Worm (Caenorhabditis elegans) whole organism, L4 larva: ENCODE data around the gene sdpn-1.
A peak's percentile ranks its signal among the peaks of the same experiment; 100 is the strongest.

ENCODE experiments used
- D1046.2 ChIP-seq: fragments of 200-800 bp; sonication (Bioruptor generic); IDR thresholded peaks from 2 replicates; pipeline ENCODE4 v1.3.6; 2022; ENCODE audit warnings: missing genetic modification characterization, missing compliant biosample characterization
- F10B5.3 ChIP-seq: sonication (generic microtip); optimal IDR thresholded peaks from 2 replicates; lab custom pipeline; 2016; ENCODE audit warnings: mild to moderate bottlenecking, missing genetic modification characterization, missing compliant biosample characterization
- T20F7.1 ChIP-seq: fragments of 200-800 bp; sonication (Bioruptor generic); optimal IDR thresholded peaks from 2 replicates; lab custom pipeline; 2018; ENCODE audit warnings: mild to moderate bottlenecking, missing genetic modification characterization, missing compliant biosample characterization
- T26A8.4 ChIP-seq: fragments of 200-800 bp; sonication (Bioruptor generic); IDR thresholded peaks from 2 replicates; pipeline ENCODE4 v1.3.6; 2022; ENCODE audit warnings: missing genetic modification characterization, missing compliant biosample characterization
- Y105C5A.15 ChIP-seq: fragments of 200-800 bp; sonication (Bioruptor generic); IDR thresholded peaks from 2 replicates; pipeline ENCODE4 v1.3.6; 2022; ENCODE audit warnings: missing genetic modification characterization, missing compliant biosample characterization
- Y5F2A.4 ChIP-seq: fragments of 200-800 bp; sonication (Bioruptor generic); optimal IDR thresholded peaks from 2 replicates; lab custom pipeline; 2018; ENCODE audit warnings: mild to moderate bottlenecking, missing genetic modification characterization, missing compliant biosample characterization
- Y75B8A.6 ChIP-seq: fragments of 200-800 bp; sonication (Bioruptor generic); IDR thresholded peaks from 2 replicates; pipeline ENCODE4 v1.3.6; 2022; ENCODE audit warnings: missing genetic modification reagents, missing genetic modification characterization, missing compliant biosample characterization
- ZK337.2 ChIP-seq: fragments of 200-800 bp; sonication (Bioruptor generic); IDR thresholded peaks from 2 replicates; pipeline ENCODE4 v1.3.6; 2022; ENCODE audit warnings: missing genetic modification reagents, missing genetic modification characterization, missing compliant biosample characterization
- ZK546.5 ChIP-seq, 2 experiments: sonication (generic microtip); optimal IDR thresholded peaks; 2 replicates each; lab custom pipeline; 2017; ENCODE audit warnings: missing biosample characterization in 2 of 2, missing genetic modification characterization in 2 of 2
- aha-1 ChIP-seq: fragments of 150-350 bp; peaks from one replicate; lab custom pipeline; 2014; ENCODE audit warnings: missing biosample characterization, missing genetic modification characterization
- aly-2 ChIP-seq: sonication (generic microtip); optimal IDR thresholded peaks from 2 replicates; lab custom pipeline; 2018; ENCODE audit warnings: missing biosample characterization, missing genetic modification characterization
- ama-1 ChIP-seq: fragments of 150-350 bp; optimal IDR thresholded peaks from 2 replicates; lab custom pipeline; 2014; ENCODE audit warnings: inconsistent platforms, mixed read lengths
- attf-4 ChIP-seq: sonication (generic microtip); optimal IDR thresholded peaks from 3 replicates; lab custom pipeline; 2017; ENCODE audit warnings: missing biosample characterization, missing genetic modification characterization
- ceh-82 ChIP-seq: sonication (generic microtip); optimal IDR thresholded peaks from 2 replicates; lab custom pipeline; 2017; ENCODE audit warnings: missing biosample characterization, missing genetic modification characterization
- ctbp-1 ChIP-seq: fragments of 200-800 bp; sonication (Bioruptor generic); IDR thresholded peaks from 2 replicates; pipeline ENCODE4 v1.3.6; 2022; ENCODE audit warnings: missing genetic modification reagents, missing genetic modification characterization, missing compliant biosample characterization
- daf-16 ChIP-seq, 3 experiments: sonication (generic microtip); optimal IDR thresholded peaks; 2 replicates each; lab custom pipeline; 2016 to 2017; ENCODE audit warnings: missing genetic modification characterization in 3 of 3, missing genetic modification reagents in 3 of 3, mild to moderate bottlenecking in 2 of 3, missing compliant biosample characterization in 2 of 3, missing biosample characterization in 1 of 3, moderate library complexity in 1 of 3
- dmd-9 ChIP-seq: fragments of 200-800 bp; sonication (Bioruptor generic); IDR thresholded peaks from 2 replicates; pipeline ENCODE4 v1.3.6; 2022; ENCODE audit warnings: missing genetic modification reagents, missing genetic modification characterization, missing compliant biosample characterization
- duxl-1 ChIP-seq: sonication (generic microtip); optimal IDR thresholded peaks from 2 replicates; lab custom pipeline; 2016; ENCODE audit warnings: mild to moderate bottlenecking, missing genetic modification characterization, moderate library complexity, missing compliant biosample characterization; ENCODE audit not compliant: poor library complexity
- dve-1 ChIP-seq: sonication (generic microtip); optimal IDR thresholded peaks from 2 replicates; lab custom pipeline; 2017; ENCODE audit warnings: antibody characterized with exemption, mild to moderate bottlenecking, missing genetic modification characterization, missing compliant biosample characterization; ENCODE audit not compliant: insufficient read depth
- egl-27 ChIP-seq: sonication (generic microtip); optimal IDR thresholded peaks from 3 replicates; lab custom pipeline; 2017; ENCODE audit warnings: missing biosample characterization, missing genetic modification reagents, missing genetic modification characterization
- fkh-10 ChIP-seq: fragments of 150-350 bp; optimal IDR thresholded peaks from 2 replicates; lab custom pipeline; 2014; ENCODE audit warnings: missing biosample characterization, missing genetic modification reagents, missing genetic modification characterization
- fos-1 ChIP-seq: fragments of 150-350 bp; optimal IDR thresholded peaks from 2 replicates; lab custom pipeline; 2014; ENCODE audit warnings: missing biosample characterization, missing genetic modification characterization
- hlh-11 ChIP-seq: fragments of 200-800 bp; sonication (Bioruptor generic); optimal IDR thresholded peaks from 2 replicates; lab custom pipeline; 2018; ENCODE audit warnings: mild to moderate bottlenecking, missing genetic modification characterization, missing compliant biosample characterization
- jun-1 ChIP-seq: fragments of 150-350 bp; optimal IDR thresholded peaks from 2 replicates; lab custom pipeline; 2014; ENCODE audit warnings: missing biosample characterization, missing genetic modification reagents, missing genetic modification characterization
- lin-1 ChIP-seq: fragments of 200-800 bp; sonication (Bioruptor generic); IDR thresholded peaks from 2 replicates; pipeline ENCODE4 v1.3.6; 2022; ENCODE audit warnings: missing genetic modification reagents, missing genetic modification characterization, missing compliant biosample characterization
- lin-38 ChIP-seq: fragments of 200-800 bp; sonication (Bioruptor generic); IDR thresholded peaks from 2 replicates; pipeline ENCODE4 v1.3.6; 2022; ENCODE audit warnings: missing genetic modification reagents, missing genetic modification characterization, missing compliant biosample characterization
- lir-3 ChIP-seq: sonication (generic microtip); optimal IDR thresholded peaks from 2 replicates; lab custom pipeline; 2016; ENCODE audit warnings: mild to moderate bottlenecking, missing genetic modification characterization, missing compliant biosample characterization
- madf-5 ChIP-seq, 2 experiments: fragments of 200-800 bp; sonication (Bioruptor generic); IDR thresholded peaks; 2 replicates each; pipeline ENCODE4 v1.3.6; 2022; ENCODE audit warnings: missing compliant biosample characterization in 2 of 2, missing genetic modification characterization in 2 of 2
- madf-9 ChIP-seq: fragments of 200-800 bp; sonication (Bioruptor generic); conservative IDR thresholded peaks from 2 replicates; pipeline ENCODE4 v1.3.6; 2022; ENCODE audit warnings: missing genetic modification reagents, missing genetic modification characterization, missing compliant biosample characterization
- mep-1 ChIP-seq: fragments of 150-350 bp; sonication (generic microtip); optimal IDR thresholded peaks from 3 replicates; lab custom pipeline; 2014; ENCODE audit warnings: missing biosample characterization, missing genetic modification characterization
- mxl-2 ChIP-seq: fragments of 200-800 bp; sonication (Bioruptor generic); conservative IDR thresholded peaks from 2 replicates; pipeline ENCODE4 v1.3.6; 2022; ENCODE audit warnings: missing genetic modification reagents, missing genetic modification characterization, missing compliant biosample characterization
- mxl-3 ChIP-seq: fragments of 200-800 bp; sonication (Bioruptor generic); optimal IDR thresholded peaks from 2 replicates; lab custom pipeline; 2018; ENCODE audit warnings: mild to moderate bottlenecking, missing genetic modification characterization, missing compliant biosample characterization
- nhr-10 ChIP-seq: fragments of 150-350 bp; optimal IDR thresholded peaks from 2 replicates; lab custom pipeline; 2014; ENCODE audit warnings: missing biosample characterization, missing genetic modification characterization
- nhr-11 ChIP-seq: fragments of 150-350 bp; optimal IDR thresholded peaks from 2 replicates; lab custom pipeline; 2014; ENCODE audit warnings: missing biosample characterization, missing genetic modification characterization
- nhr-111 ChIP-seq: fragments of 200-800 bp; sonication (Bioruptor generic); optimal IDR thresholded peaks from 2 replicates; lab custom pipeline; 2018; ENCODE audit warnings: mild to moderate bottlenecking, missing genetic modification characterization, missing compliant biosample characterization
- nhr-237 ChIP-seq: sonication (generic microtip); optimal IDR thresholded peaks from 2 replicates; lab custom pipeline; 2017; ENCODE audit warnings: missing biosample characterization, missing genetic modification characterization
- nhr-28 ChIP-seq: fragments of 150-350 bp; optimal IDR thresholded peaks from 2 replicates; lab custom pipeline; 2014; ENCODE audit warnings: missing biosample characterization, missing genetic modification characterization
- nhr-42 ChIP-seq: fragments of 200-800 bp; sonication (Bioruptor generic); IDR thresholded peaks from 2 replicates; pipeline ENCODE4 v1.3.6; 2022; ENCODE audit warnings: missing genetic modification characterization, missing compliant biosample characterization
- rbr-2 ChIP-seq: sonication (generic microtip); optimal IDR thresholded peaks from 2 replicates; lab custom pipeline; 2016; ENCODE audit warnings: missing genotype, missing genetic modification characterization, missing compliant biosample characterization
- sdz-12 ChIP-seq: fragments of 200-800 bp; sonication (Bioruptor generic); optimal IDR thresholded peaks from 2 replicates; lab custom pipeline; 2018; ENCODE audit warnings: mild to moderate bottlenecking, missing genetic modification characterization, missing compliant biosample characterization
- set-16 ChIP-seq: fragments of 200-800 bp; sonication (Bioruptor generic); IDR thresholded peaks from 2 replicates; pipeline ENCODE4 v1.3.6; 2022; ENCODE audit warnings: missing genetic modification reagents, missing genetic modification characterization, missing compliant biosample characterization
- skn-1 ChIP-seq: fragments of 150-350 bp; optimal IDR thresholded peaks from 2 replicates; lab custom pipeline; 2014; ENCODE audit warnings: missing biosample characterization, missing genetic modification characterization
- tag-97 ChIP-seq: fragments of 200-800 bp; sonication (Bioruptor generic); IDR thresholded peaks from 2 replicates; pipeline ENCODE4 v1.3.6; 2022; ENCODE audit warnings: missing genetic modification characterization, missing compliant biosample characterization
- unc-62 ChIP-seq, 3 experiments: fragments of 150-350 bp in 1 of 3; sonication (generic microtip); optimal IDR thresholded peaks in 2 of 3; peaks in 1 of 3; 1 replicate in 1 of 3; 2 replicates in 2 of 3; lab custom pipeline; 2014 to 2017; ENCODE audit warnings: missing biosample characterization in 3 of 3, missing genetic modification characterization in 3 of 3, missing genetic modification reagents in 3 of 3, missing genotype in 1 of 3
- zfp-2 ChIP-seq: sonication (generic microtip); optimal IDR thresholded peaks from 2 replicates; lab custom pipeline; 2016; ENCODE audit warnings: mild to moderate bottlenecking, missing genetic modification characterization, missing compliant biosample characterization
- zfp-3 ChIP-seq: fragments of 200-800 bp; sonication (Bioruptor generic); conservative IDR thresholded peaks from 2 replicates; pipeline ENCODE4 v1.3.6; 2022; ENCODE audit warnings: missing genetic modification reagents, missing genetic modification characterization, missing compliant biosample characterization
- zip-2 ChIP-seq: fragments of 150-350 bp; optimal IDR thresholded peaks from 2 replicates; lab custom pipeline; 2014; ENCODE audit warnings: missing biosample characterization, missing genetic modification characterization
- ztf-7 ChIP-seq: fragments of 150-350 bp; optimal IDR thresholded peaks from 2 replicates; lab custom pipeline; 2014; ENCODE audit warnings: missing biosample characterization, missing genetic modification characterization

Gene sdpn-1

DNA sequence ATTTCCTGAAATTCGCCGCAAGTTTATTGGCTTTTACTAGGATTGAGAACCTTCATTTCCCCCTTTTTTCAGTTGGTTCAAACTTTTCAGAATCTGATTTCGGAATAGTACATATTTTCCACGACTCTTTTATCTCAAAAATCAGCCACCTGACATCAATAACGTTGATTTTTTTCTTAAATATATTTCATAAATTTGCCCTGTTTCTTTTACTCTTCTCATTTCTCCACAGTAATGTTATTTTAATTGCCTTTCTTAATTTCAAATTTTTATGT, 45.0 kb downstream of the sdpn-1 start:
- TF ChIP-seq nhr-11 (tag; lab: Kevin White, UChicago) (no peak), aha-1 (tag; lab: Kevin White, UChicago) (peak; percentile 93), zfp-3 (GFP tag; lab: Robert Waterston, UW) (no peak), fos-1 (tag; lab: Kevin White, UChicago) (no peak), mxl-3 (GFP tag; lab: Kevin White, UChicago) (peak; percentile 8)

DNA sequence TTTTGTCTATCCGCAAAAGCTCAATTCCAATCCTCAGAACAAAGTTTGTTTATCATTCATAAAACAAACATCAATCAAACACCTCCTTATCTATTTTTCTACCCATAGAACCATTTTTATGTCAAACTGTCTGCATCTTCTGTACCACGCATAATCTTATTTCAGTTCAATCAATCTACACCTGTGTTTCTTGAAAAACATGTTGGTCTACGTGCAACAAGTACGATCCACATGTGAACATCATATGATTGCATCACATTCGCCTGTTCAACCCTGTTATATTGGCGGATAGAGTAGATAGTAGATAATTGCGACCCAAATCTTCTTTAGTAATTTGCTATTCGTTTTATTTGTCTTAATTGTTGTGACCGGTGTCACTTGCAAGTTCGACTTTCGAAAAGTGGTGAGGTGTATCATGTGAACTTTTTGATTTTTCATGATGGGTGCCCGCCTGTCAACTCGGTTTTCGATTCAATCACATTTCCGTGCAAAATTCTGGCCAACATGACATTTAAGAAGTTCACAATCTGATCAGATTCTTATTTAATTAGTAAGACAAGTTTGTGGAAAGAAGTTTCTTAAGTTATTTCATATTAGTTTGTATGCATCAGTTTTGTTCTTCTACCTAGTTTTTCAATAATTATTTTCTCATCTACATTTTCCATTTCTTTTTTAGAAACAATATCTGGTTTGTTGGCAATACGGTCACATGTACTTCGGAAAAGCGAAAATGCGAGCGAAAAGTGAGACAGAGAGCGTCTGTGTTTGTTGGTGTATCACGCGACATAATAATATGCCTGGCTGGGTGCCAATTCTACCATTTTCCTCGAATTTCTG, 45.6 kb downstream of the sdpn-1 start:
- peak; percentile 37 for TF ChIP-seq mep-1 (tag; lab: Kevin White, UChicago)
- no peak for TF ChIP-seq Y5F2A.4 (GFP tag; lab: Kevin White, UChicago)
- peak; percentile 99 for TF ChIP-seq aha-1 (tag; lab: Kevin White, UChicago)
- no peak for TF ChIP-seq nhr-10 (tag; lab: Kevin White, UChicago)
- no peak for TF ChIP-seq Y75B8A.6 (GFP tag; lab: Robert Waterston, UW)
- TF ChIP-seq zip-2 (tag; lab: Kevin White, UChicago) = no peak
- peak; percentile 75 for TF ChIP-seq dve-1 (tag; lab: Kevin White, UChicago)
- no peak for TF ChIP-seq duxl-1 (tag; lab: Kevin White, UChicago)
- TF ChIP-seq rbr-2 (tag; lab: Kevin White, UChicago) = no peak
- TF ChIP-seq madf-9 (GFP tag; lab: Robert Waterston, UW) = no peak
- no peak for TF ChIP-seq lin-38 (GFP tag; lab: Robert Waterston, UW)
- TF ChIP-seq ZK337.2 (GFP tag; lab: Robert Waterston, UW) = no peak
- peak; percentile 39 for TF ChIP-seq mxl-3 (GFP tag; lab: Kevin White, UChicago)
- TF ChIP-seq fkh-10 (GFP tag; lab: Kevin White, UChicago) = no peak
- TF ChIP-seq sdz-12 = no peak
- no peak for TF ChIP-seq aly-2 (tag; lab: Kevin White, UChicago)
- no peak for TF ChIP-seq Y105C5A.15
- no peak for TF ChIP-seq set-16 (GFP tag; lab: Robert Waterston, UW)
- no peak for TF ChIP-seq lin-1 (GFP tag; lab: Robert Waterston, UW)
- TF ChIP-seq tag-97 (GFP tag; lab: Robert Waterston, UW) = no peak
- TF ChIP-seq egl-27 (tag; lab: Kevin White, UChicago) = no peak
- TF ChIP-seq ama-1 (lab: Kevin White, UChicago) = no peak
- no peak for TF ChIP-seq nhr-111 (GFP tag; lab: Kevin White, UChicago)
- TF ChIP-seq ztf-7 = peak; percentile 98
- TF ChIP-seq fos-1 (tag; lab: Kevin White, UChicago) = no peak
- no peak for TF ChIP-seq T20F7.1 (GFP tag; lab: Kevin White, UChicago)
- no peak for TF ChIP-seq attf-4 (tag; lab: Kevin White, UChicago)
- no peak for TF ChIP-seq mxl-2
- TF ChIP-seq skn-1 (tag; lab: Kevin White, UChicago) = no peak
- TF ChIP-seq T26A8.4 (GFP tag; lab: Robert Waterston, UW) = 0 out of 2 replicates have a peak, but pooled peaks have one; percentile 40
- no peak for TF ChIP-seq madf-5 (GFP tag; IDR thresholded peaks at IDR 0.05; lab: Robert Waterston, UW)
- peak in 1 of 2 experiments; percentile 56 for TF ChIP-seq unc-62 (GFP tag; optimal IDR thresholded peaks at IDR 0.05 in 1 of 2; lab: Kevin White, UChicago)
- TF ChIP-seq unc-62 (tag; optimal IDR thresholded peaks at IDR 0.05; lab: Kevin White, UChicago) = no peak
- no peak for TF ChIP-seq ceh-82 (tag; lab: Kevin White, UChicago)
- TF ChIP-seq F10B5.3 (tag; lab: Kevin White, UChicago) = no peak
- peak in 1 of 2 experiments; percentile 66 for TF ChIP-seq daf-16 (GFP tag; optimal IDR thresholded peaks at IDR 0.05; lab: Kevin White, UChicago)
- TF ChIP-seq daf-16 (tag; optimal IDR thresholded peaks at IDR 0.05; lab: Kevin White, UChicago) = peak; percentile 96
- TF ChIP-seq lir-3 (tag; lab: Kevin White, UChicago) = no peak
- TF ChIP-seq ctbp-1 = no peak
- TF ChIP-seq jun-1 (tag; lab: Kevin White, UChicago) = no peak
- TF ChIP-seq nhr-237 (tag; lab: Kevin White, UChicago) = no peak
- peak; percentile 47 for TF ChIP-seq nhr-28 (tag; lab: Kevin White, UChicago)
- no peak for TF ChIP-seq zfp-2
- TF ChIP-seq D1046.2 (GFP tag; lab: Robert Waterston, UW) = no peak
- 0 out of 2 replicates have a peak, but pooled peaks have one; percentile 40 for TF ChIP-seq dmd-9 (GFP tag; lab: Robert Waterston, UW)
- TF ChIP-seq nhr-42 = no peak
- peak; percentile 53 for TF ChIP-seq hlh-11 (tag; lab: Kevin White, UChicago)
- TF ChIP-seq ZK546.5 (tag; optimal IDR thresholded peaks at IDR 0.05; lab: Kevin White, UChicago) = no peak
